Worm (Caenorhabditis elegans): ENCODE data around the gene egg-1.
A peak's percentile ranks its signal among the peaks of the same experiment; 100 is the strongest.

egg-1 gene

DNA sequence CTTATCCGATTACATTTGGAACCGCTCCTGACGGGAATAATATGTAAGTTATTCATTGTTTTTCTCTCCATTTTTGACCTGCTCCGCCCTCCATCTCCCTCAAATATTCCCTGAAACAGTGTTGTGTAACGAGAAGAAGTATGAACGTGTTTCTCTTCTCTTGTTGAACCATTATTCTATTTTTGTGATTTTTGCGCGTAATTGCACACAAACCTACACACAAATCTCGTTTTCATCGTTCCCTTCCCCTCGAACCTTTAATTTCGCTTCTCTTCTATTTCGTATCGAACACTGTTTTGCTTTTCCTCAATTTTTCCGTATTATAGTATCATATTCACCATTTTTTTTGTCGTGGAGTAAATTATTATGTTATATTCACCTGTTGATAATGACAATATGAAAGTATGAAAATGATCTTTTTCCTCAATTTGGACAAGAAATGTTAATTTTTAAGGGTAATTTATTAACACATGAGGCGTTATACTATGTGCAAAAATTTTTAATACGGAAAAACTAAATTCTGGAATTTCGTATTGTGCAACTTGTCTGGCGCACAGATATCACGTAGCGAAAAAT, 10.7 kb upstream of the egg-1 start:
- TF ChIP-seq ztf-3 (GFP tag; optimal IDR thresholded peaks at IDR 0.05) (no peak), ama-1 (optimal IDR thresholded peaks at IDR 0.05) (peak; percentile 0), ama-1 (GFP tag; optimal IDR thresholded peaks at IDR 0.05) (no peak), nhr-179 (tag; optimal IDR thresholded peaks at IDR 0.05) (no peak), F23B12.7 (tag; optimal IDR thresholded peaks at IDR 0.05; ENCODE audit: insufficient read depth) (no peak), K11D2.4 (GFP tag; IDR thresholded peaks at IDR 0.05) (no peak), hmg-1.2 (GFP tag; IDR thresholded peaks at IDR 0.05) (0 out of 2 replicates have a peak, but pooled peaks have one; percentile 21), mcd-1 (GFP tag; IDR thresholded peaks at IDR 0.05) (0 out of 2 replicates have a peak, but pooled peaks have one; percentile 5), efl-1 (GFP tag; optimal IDR thresholded peaks at IDR 0.05) (no peak), dpff-1 (tag; optimal IDR thresholded peaks at IDR 0.05) (no peak), sptf-2 (GFP tag; optimal IDR thresholded peaks at IDR 0.05) (no peak), somi-1 (GFP tag; optimal IDR thresholded peaks at IDR 0.05) (no peak), hlh-26 (GFP tag; conservative IDR thresholded peaks at IDR 0.05) (no peak), bed-2 (GFP tag; IDR thresholded peaks at IDR 0.05) (no peak), ekl-4 (GFP tag; IDR thresholded peaks at IDR 0.05) (no peak), egl-18 (GFP tag; IDR thresholded peaks at IDR 0.05) (no peak), hrde-1 (tag; optimal IDR thresholded peaks at IDR 0.05; ENCODE audit: borderline replicate concordance) (peak; percentile 22), Y67H2A.10 (GFP tag; conservative IDR thresholded peaks at IDR 0.05) (no peak), C17E4.6 (GFP tag; IDR thresholded peaks at IDR 0.05) (no peak), madf-10 (tag; optimal IDR thresholded peaks at IDR 0.05) (no peak), zfh-2 (GFP tag; conservative IDR thresholded peaks at IDR 0.05) (no peak), ztf-25 (GFP tag; IDR thresholded peaks at IDR 0.05) (no peak), B0336.3 (GFP tag; IDR thresholded peaks at IDR 0.05) (peak; percentile 17; the same call in 1 of the 2 replicates), ztf-6 (GFP tag; IDR thresholded peaks at IDR 0.05) (no peak), madf-6 (GFP tag; IDR thresholded peaks at IDR 0.05) (0 out of 2 replicates have a peak, but pooled peaks have one; percentile 14), lin-26 (GFP tag; IDR thresholded peaks at IDR 0.05) (0 out of 2 replicates have a peak, but pooled peaks have one; percentile 31), rec-8 (tag; optimal IDR thresholded peaks at IDR 0.05) (no peak)

DNA sequence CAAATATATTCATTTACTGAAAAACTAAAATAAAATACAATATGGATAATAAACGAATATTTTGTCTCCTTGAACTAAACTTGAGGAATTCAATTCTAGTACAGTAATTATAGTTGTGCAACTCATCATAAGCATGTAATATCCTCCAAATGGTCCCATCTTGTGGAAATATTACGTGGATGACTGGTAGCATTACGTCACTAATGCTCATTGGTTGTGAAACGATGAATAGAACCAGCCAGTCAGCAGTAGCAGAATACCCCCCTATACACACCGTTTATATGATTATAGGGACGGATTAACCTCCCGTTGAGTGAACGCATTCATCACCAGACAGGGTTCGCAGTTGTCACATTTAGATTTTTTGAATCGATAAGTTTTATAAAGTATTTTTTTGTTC, 9.6 kb upstream of the egg-1 start:
- TF ChIP-seq dpff-1 (tag; optimal IDR thresholded peaks at IDR 0.05) (no peak), Y53F4B.3 (GFP tag; IDR thresholded peaks at IDR 0.05) (no peak), K12H6.12 (tag; optimal IDR thresholded peaks at IDR 0.05) (no peak), hlh-12 (tag; optimal IDR thresholded peaks at IDR 0.05) (no peak), ztf-28 (GFP tag; IDR thresholded peaks at IDR 0.05) (no peak), ceh-27 (GFP tag; optimal IDR thresholded peaks at IDR 0.05) (no peak), F37B4.10 (GFP tag; IDR thresholded peaks at IDR 0.05) (no peak), cebp-2 (GFP tag; IDR thresholded peaks at IDR 0.05) (no peak), snpc-3.4 (tag; optimal IDR thresholded peaks at IDR 0.05) (no peak), nfya-2 (GFP tag; IDR thresholded peaks at IDR 0.05) (no peak), C17E4.6 (GFP tag; IDR thresholded peaks at IDR 0.05) (no peak), ceh-100 (GFP tag; IDR thresholded peaks at IDR 0.05) (no peak), F49E8.2 (tag; optimal IDR thresholded peaks at IDR 0.05; ENCODE audit: insufficient read depth) (no peak)
